Worm (Caenorhabditis elegans): ENCODE measurements around the gene F38E11.9.

ce11 chrIV:9408004-9408403 is 35.8 kb downstream of the F38E11.9 start, which contains the start of gene F56D5.5:
- TF ChIP-seq ama-1 (optimal IDR thresholded peaks at IDR 0.05) (no peak), ama-1 (GFP tag; optimal IDR thresholded peaks at IDR 0.05) (no peak), F57A8.1 (GFP tag; optimal IDR thresholded peaks at IDR 0.05) (no peak), D2030.7 (GFP tag; IDR thresholded peaks at IDR 0.05) (no peak), pha-4 (tag; optimal IDR thresholded peaks at IDR 0.05) (no peak), rec-8 (tag; optimal IDR thresholded peaks at IDR 0.05) (no peak), snpc-1.1 (tag; optimal IDR thresholded peaks at IDR 0.05; ENCODE audit: insufficient read depth) (no peak), ZK185.1 (tag; optimal IDR thresholded peaks at IDR 0.05; ENCODE audit: poor library complexity, severe bottlenecking) (no peak), madf-10 (tag; optimal IDR thresholded peaks at IDR 0.05) (no peak), ccch-3 (GFP tag; optimal IDR thresholded peaks at IDR 0.05) (no peak)
